Worm (Caenorhabditis elegans): ENCODE measurements around the gene csn-6.

Gene csn-6

DNA sequence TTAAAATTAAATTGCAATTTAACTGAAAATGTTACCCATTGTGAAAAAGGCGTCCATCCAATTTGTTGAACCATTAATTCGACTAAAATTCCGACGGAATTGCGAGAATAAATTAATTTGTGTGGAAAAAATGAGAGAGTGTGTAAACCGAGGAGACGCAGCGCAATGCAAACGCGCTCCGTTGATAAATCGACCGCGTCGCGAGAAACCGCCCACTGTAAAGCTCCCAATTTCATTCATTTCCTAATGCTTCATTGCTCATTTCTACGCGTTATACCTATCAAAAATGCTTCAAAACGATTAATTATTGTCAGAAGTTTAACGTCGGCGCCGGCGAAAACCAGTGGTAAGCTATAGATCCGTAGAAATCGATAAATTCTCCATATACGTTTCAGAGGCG, 2.9 kb upstream of the csn-6 start, which contains the start of the genes Y67H2A.2 and micu-1:
TSS of gene Y67H2A.2 (minus strand) at position 74 of the 400 bp plus-strand sequence.
TSS of gene micu-1 (plus strand) at position 181 of the 400 bp plus-strand sequence.
- TF ChIP-seq saeg-2 (GFP tag; IDR thresholded peaks at IDR 0.05) (no peak), unc-130 (GFP tag; optimal IDR thresholded peaks at IDR 0.05) (peak; percentile 11), mdt-29 (GFP tag; IDR thresholded peaks at IDR 0.05) (no peak), hmg-1.1 (GFP tag; IDR thresholded peaks at IDR 0.05) (peak; percentile 70), daf-19 (GFP tag; conservative IDR thresholded peaks at IDR 0.05) (no peak), aha-1 (tag) (peak; percentile 98), dve-1 (tag; optimal IDR thresholded peaks at IDR 0.05; ENCODE audit: insufficient read depth) (peak; percentile 31), rbr-2 (tag; optimal IDR thresholded peaks at IDR 0.05) (peak; percentile 60), tag-97 (GFP tag; IDR thresholded peaks at IDR 0.05) (no peak), F26F4.8 (GFP tag; conservative IDR thresholded peaks at IDR 0.05) (no peak), spr-3 (GFP tag; optimal IDR thresholded peaks at IDR 0.05) (peak; percentile 41), lsy-2 (tag; optimal IDR thresholded peaks at IDR 0.05) (peak; percentile 38 to 73), ztf-7 (tag; optimal IDR thresholded peaks at IDR 0.05) (peak; percentile 85), zfp-3 (GFP tag; conservative IDR thresholded peaks at IDR 0.05) (peak; percentile 25; the same call in 1 of the 2 replicates), skn-1 (tag; optimal IDR thresholded peaks at IDR 0.05) (no peak), dpl-1 (GFP tag; optimal IDR thresholded peaks at IDR 0.05) (peak; percentile 40), Y5F2A.4 (GFP tag; optimal IDR thresholded peaks at IDR 0.05) (no peak), daf-16 (GFP tag; optimal IDR thresholded peaks at IDR 0.05) (no peak), daf-16 (tag; optimal IDR thresholded peaks at IDR 0.05) (peak; percentile 20), ceh-82 (tag; optimal IDR thresholded peaks at IDR 0.05) (no peak), F37D6.2 (tag; optimal IDR thresholded peaks at IDR 0.05) (peak; percentile 5), lin-38 (GFP tag; IDR thresholded peaks at IDR 0.05) (peak; percentile 99), fkh-10 (GFP tag; optimal IDR thresholded peaks at IDR 0.05) (peak; percentile 62), ceh-20 (GFP tag; IDR thresholded peaks at IDR 0.05) (0 out of 2 replicates have a peak, but pooled peaks have one; percentile 34), dmd-6 (GFP tag; IDR thresholded peaks at IDR 0.05) (peak; percentile 57), nhr-48 (tag; optimal IDR thresholded peaks at IDR 0.05) (peak; percentile 16), nhr-28 (tag; optimal IDR thresholded peaks at IDR 0.05) (peak; percentile 23), lin-29 (GFP tag; IDR thresholded peaks at IDR 0.05) (no peak), zag-1 (tag; optimal IDR thresholded peaks at IDR 0.05) (no peak), lin-13 (GFP tag; optimal IDR thresholded peaks at IDR 0.05) (peak; percentile 0), ces-1 (GFP tag; optimal IDR thresholded peaks at IDR 0.05) (peak; percentile 24), hlh-11 (tag; optimal IDR thresholded peaks at IDR 0.05) (peak; percentile 49), hlh-30 (tag; optimal IDR thresholded peaks at IDR 0.05; ENCODE audit: insufficient read depth) (peak; percentile 45), daf-8 (GFP tag; IDR thresholded peaks at IDR 0.05) (no peak), ceh-44 (GFP tag; IDR thresholded peaks at IDR 0.05) (0 out of 2 replicates have a peak, but pooled peaks have one; percentile 42), mes-2 (tag; optimal IDR thresholded peaks at IDR 0.05; ENCODE audit: poor library complexity, severe bottlenecking) (peak; percentile 83), madf-9 (GFP tag; conservative IDR thresholded peaks at IDR 0.05) (no peak), mxl-3 (GFP tag; optimal IDR thresholded peaks at IDR 0.05) (peak; percentile 38), F10B5.3 (tag; optimal IDR thresholded peaks at IDR 0.05) (no peak), ctbp-1 (GFP tag; IDR thresholded peaks at IDR 0.05) (0 out of 2 replicates have a peak, but pooled peaks have one; percentile 42), nhr-237 (tag; optimal IDR thresholded peaks at IDR 0.05) (no peak), mep-1 (tag; optimal IDR thresholded peaks at IDR 0.05) (peak; percentile 57), nhr-10 (tag; optimal IDR thresholded peaks at IDR 0.05) (no peak), Y48G9A.11 (GFP tag; IDR thresholded peaks at IDR 0.05) (no peak), hif-1 (tag; optimal IDR thresholded peaks at IDR 0.05) (peak in 1 of 2 experiments; percentile 29), nhr-77 (tag; optimal IDR thresholded peaks at IDR 0.05) (peak; percentile 18), nhr-6 (tag; optimal IDR thresholded peaks at IDR 0.05) (peak; percentile 7), nhr-102 (tag; optimal IDR thresholded peaks at IDR 0.05) (peak; percentile 45)

Measured in whole organism, L4 larva.